Worm (Caenorhabditis elegans) whole organism, mixed stage, embryonic: ENCODE measurements around the gene F36F12.1.

Experiments
- M03D4.4 ChIP-seq: sonication (generic microtip); optimal IDR thresholded peaks from 2 replicates; lab custom pipeline; 2017; ENCODE audit warnings: mild to moderate bottlenecking, missing genetic modification characterization, missing compliant biosample characterization
- bed-3 ChIP-seq: fragments of 200-800 bp; sonication (Bioruptor generic); optimal IDR thresholded peaks from 3 replicates; lab custom pipeline; 2018; ENCODE audit warnings: mild to moderate bottlenecking, missing genetic modification characterization, moderate library complexity, missing compliant biosample characterization
- blmp-1 ChIP-seq: fragments of 150-350 bp; optimal IDR thresholded peaks from 2 replicates; lab custom pipeline; 2014; ENCODE audit warnings: missing biosample characterization, missing genetic modification characterization
- ceh-43 ChIP-seq: fragments of 200-800 bp; sonication (Bioruptor generic); optimal IDR thresholded peaks from 2 replicates; lab custom pipeline; 2018; ENCODE audit warnings: mild to moderate bottlenecking, missing genetic modification characterization, moderate library complexity, missing compliant biosample characterization
- ceh-83 ChIP-seq: fragments of 200-800 bp; sonication (Bioruptor generic); optimal IDR thresholded peaks from 2 replicates; lab custom pipeline; 2018; ENCODE audit warnings: mild to moderate bottlenecking, missing genetic modification characterization, missing compliant biosample characterization
- ces-1 ChIP-seq: fragments of 150-350 bp; optimal IDR thresholded peaks from 2 replicates; lab custom pipeline; 2014; ENCODE audit warnings: missing biosample characterization, missing genetic modification reagents, missing genetic modification characterization
- cnd-1 ChIP-seq: fragments of 200-800 bp; sonication (Bioruptor generic); optimal IDR thresholded peaks from 2 replicates; lab custom pipeline; 2018; ENCODE audit warnings: mild to moderate bottlenecking, missing genetic modification characterization, missing compliant biosample characterization
- drap-1 ChIP-seq: fragments of 200-800 bp; sonication (Bioruptor generic); optimal IDR thresholded peaks from 3 replicates; lab custom pipeline; 2018; ENCODE audit warnings: mild to moderate bottlenecking, missing genetic modification characterization, missing compliant biosample characterization
- elt-1 ChIP-seq: sonication (generic microtip); optimal IDR thresholded peaks from 2 replicates; lab custom pipeline; 2017; ENCODE audit warnings: missing genetic modification characterization, mild to moderate bottlenecking, missing compliant biosample characterization, antibody characterized with exemption, moderate library complexity, borderline replicate concordance; ENCODE audit not compliant: insufficient read depth
- elt-3 ChIP-seq: fragments of 150-350 bp; optimal IDR thresholded peaks from 2 replicates; lab custom pipeline; 2014; ENCODE audit warnings: missing biosample characterization, missing genetic modification characterization
- flh-1 ChIP-seq: fragments of 200-800 bp; sonication (Bioruptor generic); optimal IDR thresholded peaks from 2 replicates; lab custom pipeline; 2018; ENCODE audit warnings: mild to moderate bottlenecking, missing genetic modification characterization, moderate library complexity, missing compliant biosample characterization
- ham-2 ChIP-seq: fragments of 200-800 bp; sonication (Bioruptor generic); optimal IDR thresholded peaks from 2 replicates; lab custom pipeline; 2018; ENCODE audit warnings: mild to moderate bottlenecking, missing genetic modification characterization, missing compliant biosample characterization
- hlh-1 ChIP-seq: fragments of 150-350 bp; optimal IDR thresholded peaks from 2 replicates; lab custom pipeline; 2014; ENCODE audit warnings: missing biosample characterization, missing genetic modification reagents, missing genetic modification characterization
- lin-13 ChIP-seq: fragments of 150-350 bp; optimal IDR thresholded peaks from 2 replicates; lab custom pipeline; 2014; ENCODE audit warnings: missing biosample characterization, missing genetic modification characterization
- lin-32 ChIP-seq: fragments of 200-800 bp; sonication (Bioruptor generic); optimal IDR thresholded peaks from 2 replicates; lab custom pipeline; 2018; ENCODE audit warnings: mild to moderate bottlenecking, missing genetic modification characterization, missing compliant biosample characterization
- lsy-2 ChIP-seq: fragments of 150-350 bp; optimal IDR thresholded peaks from 2 replicates; lab custom pipeline; 2014; ENCODE audit warnings: missing biosample characterization, missing genetic modification characterization
- mab-5 ChIP-seq: fragments of 150-350 bp; optimal IDR thresholded peaks from 2 replicates; lab custom pipeline; 2014; ENCODE audit warnings: missing biosample characterization, missing genetic modification characterization
- mep-1 ChIP-seq: fragments of 150-350 bp; optimal IDR thresholded peaks from 2 replicates; lab custom pipeline; 2017; ENCODE audit warnings: missing biosample characterization, missing genetic modification reagents, missing genetic modification characterization, inconsistent platforms
- mls-2 ChIP-seq: sonication (generic microtip); optimal IDR thresholded peaks from 2 replicates; lab custom pipeline; 2016; ENCODE audit warnings: mild to moderate bottlenecking, missing genetic modification characterization, moderate library complexity, missing compliant biosample characterization
- nhr-12 ChIP-seq: fragments of 150-350 bp; optimal IDR thresholded peaks from 2 replicates; lab custom pipeline; 2014; ENCODE audit warnings: missing biosample characterization, missing genetic modification characterization
- nhr-2 ChIP-seq: fragments of 150-350 bp; optimal IDR thresholded peaks from 2 replicates; lab custom pipeline; 2014; ENCODE audit warnings: missing biosample characterization, missing genetic modification characterization
- nhr-237 ChIP-seq: fragments of 150-350 bp; optimal IDR thresholded peaks from 2 replicates; lab custom pipeline; 2014; ENCODE audit warnings: missing biosample characterization, missing genetic modification characterization
- nhr-28 ChIP-seq: fragments of 150-350 bp; optimal IDR thresholded peaks from 2 replicates; lab custom pipeline; 2014; ENCODE audit warnings: missing biosample characterization, missing genetic modification characterization
- nhr-76 ChIP-seq: sonication (generic microtip); optimal IDR thresholded peaks from 2 replicates; lab custom pipeline; 2017; ENCODE audit warnings: missing biosample characterization, missing genetic modification characterization
- sem-2 ChIP-seq: fragments of 200-800 bp; sonication (Bioruptor generic); optimal IDR thresholded peaks from 2 replicates; lab custom pipeline; 2018; ENCODE audit warnings: mild to moderate bottlenecking, missing genetic modification characterization, missing compliant biosample characterization
- snpc-4 ChIP-seq: fragments of 150-350 bp; optimal IDR thresholded peaks from 2 replicates; lab custom pipeline; 2014; ENCODE audit warnings: missing biosample characterization, missing genetic modification characterization
- sptf-1 ChIP-seq: sonication (generic microtip); optimal IDR thresholded peaks from 2 replicates; lab custom pipeline; 2017; ENCODE audit warnings: mild to moderate bottlenecking, missing genetic modification characterization, moderate library complexity, missing compliant biosample characterization
- tbx-8 ChIP-seq: fragments of 200-800 bp; sonication (Bioruptor generic); optimal IDR thresholded peaks from 2 replicates; lab custom pipeline; 2018; ENCODE audit warnings: mild to moderate bottlenecking, missing genetic modification characterization, moderate library complexity, missing compliant biosample characterization
- unc-120 ChIP-seq: sonication (generic microtip); optimal IDR thresholded peaks from 2 replicates; lab custom pipeline; 2017; ENCODE audit warnings: missing genetic modification characterization, missing compliant biosample characterization; ENCODE audit not compliant: poor library complexity, severe bottlenecking
- unc-39 ChIP-seq: fragments of 150-350 bp; optimal IDR thresholded peaks from 2 replicates; lab custom pipeline; 2014; ENCODE audit warnings: missing biosample characterization, missing genetic modification characterization
- unc-62 ChIP-seq: fragments of 150-350 bp; optimal IDR thresholded peaks from 2 replicates; lab custom pipeline; 2014; ENCODE audit warnings: missing biosample characterization, missing genetic modification reagents, missing genetic modification characterization
- ztf-11 ChIP-seq: fragments of 150-350 bp; optimal IDR thresholded peaks from 2 replicates; lab custom pipeline; 2014; ENCODE audit warnings: missing biosample characterization, missing genetic modification characterization

Gene F36F12.1

ce11 chrV:2054254-2054653 lies 48.8 kb downstream of the F36F12.1 start:
- TF ChIP-seq elt-1, result no peak
- no peak for TF ChIP-seq ztf-11 (tag; lab: Kevin White, UChicago)
- no peak for TF ChIP-seq lin-32 (GFP tag; lab: Kevin White, UChicago)
- no peak for TF ChIP-seq nhr-76 (tag; lab: Kevin White, UChicago)
- TF ChIP-seq nhr-28 (tag; lab: Kevin White, UChicago), result no peak
- TF ChIP-seq nhr-237 (tag; lab: Kevin White, UChicago), result no peak
- TF ChIP-seq tbx-8 (GFP tag; lab: Kevin White, UChicago), result no peak
- TF ChIP-seq cnd-1 (tag; lab: Kevin White, UChicago), result no peak
- no peak for TF ChIP-seq unc-39 (tag; lab: Kevin White, UChicago)
- TF ChIP-seq sem-2 (GFP tag; lab: Kevin White, UChicago), result no peak
- TF ChIP-seq nhr-12 (tag; lab: Kevin White, UChicago), result no peak
- no peak for TF ChIP-seq mls-2 (tag; lab: Kevin White, UChicago)
- no peak for TF ChIP-seq lin-13 (tag; lab: Kevin White, UChicago)
- no peak for TF ChIP-seq unc-62 (GFP tag; lab: Kevin White, UChicago)
- no peak for TF ChIP-seq snpc-4 (tag; lab: Kevin White, UChicago)
- TF ChIP-seq elt-3 (tag; lab: Kevin White, UChicago), result no peak
- TF ChIP-seq unc-120 (tag; lab: Kevin White, UChicago), result no peak
- no peak for TF ChIP-seq flh-1 (GFP tag; lab: Kevin White, UChicago)
- no peak for TF ChIP-seq mab-5 (tag; lab: Kevin White, UChicago)
- no peak for TF ChIP-seq ceh-43
- TF ChIP-seq, all 35 proteins: peak for 0

- TF ChIP-seq hlh-1 (tag; lab: Kevin White, UChicago), result no peak
These were observed 49.5 kb downstream of the F36F12.1 start, which contains the start of gene comt-5 for ce11 chrV:2053509-2053908. Gene comt-5, minus strand, starts transcription at chrV:2053609.

ce11 chrV:2051507-2051906 lies 51.5 kb downstream of the F36F12.1 start, which contains the start of gene Y40B10A.11:
Gene Y40B10A.11, minus strand, starts transcription at chrV:2051607.
- TF ChIP-seq elt-1 (no peak), nhr-2 (tag; lab: Kevin White, UChicago) (no peak), unc-62 (GFP tag; lab: Kevin White, UChicago) (no peak), mep-1 (tag; lab: Kevin White, UChicago) (no peak), snpc-4 (tag; lab: Kevin White, UChicago) (no peak), tbx-8 (GFP tag; lab: Kevin White, UChicago) (no peak), unc-120 (tag; lab: Kevin White, UChicago) (no peak), mab-5 (tag; lab: Kevin White, UChicago) (no peak), sem-2 (GFP tag; lab: Kevin White, UChicago) (no peak)

DNA sequence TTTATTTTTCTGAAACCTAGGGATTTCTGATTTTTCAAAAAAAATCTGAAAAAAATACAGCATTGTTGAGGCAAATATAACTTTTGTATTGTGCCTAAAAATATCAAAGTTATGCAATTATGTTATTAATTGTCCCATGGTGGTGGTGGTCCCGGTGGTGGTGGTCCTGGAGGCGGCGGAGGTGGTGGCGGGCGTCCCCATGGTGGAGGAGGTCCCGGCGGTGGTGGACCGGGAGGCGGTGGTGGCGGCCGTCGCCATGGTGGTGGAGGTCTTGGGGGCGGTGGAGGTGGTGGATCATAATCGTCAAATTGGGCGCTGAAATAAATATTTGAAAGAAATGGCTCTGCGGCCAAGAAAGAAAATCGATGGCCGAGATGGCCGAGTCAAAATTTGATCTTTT lies 52.2 kb downstream of the F36F12.1 start:
- no peak for TF ChIP-seq mab-5 (tag; lab: Kevin White, UChicago)
- no peak for TF ChIP-seq nhr-76 (tag; lab: Kevin White, UChicago)
- TF ChIP-seq snpc-4 (tag; lab: Kevin White, UChicago), result no peak
- TF ChIP-seq ces-1 (GFP tag; lab: Kevin White, UChicago), result no peak
- TF ChIP-seq ham-2 (GFP tag; lab: Kevin White, UChicago), result no peak
- no peak for TF ChIP-seq sem-2 (GFP tag; lab: Kevin White, UChicago)
- TF ChIP-seq tbx-8 (GFP tag; lab: Kevin White, UChicago), result no peak
- TF ChIP-seq lin-32 (GFP tag; lab: Kevin White, UChicago), result no peak
- TF ChIP-seq drap-1 (GFP tag; lab: Kevin White, UChicago), result no peak
- no peak for TF ChIP-seq mep-1 (tag; lab: Kevin White, UChicago)
- TF ChIP-seq ceh-83 (GFP tag; lab: Kevin White, UChicago), result no peak
- TF ChIP-seq mls-2 (tag; lab: Kevin White, UChicago), result no peak
- TF ChIP-seq unc-39 (tag; lab: Kevin White, UChicago), result no peak
- TF ChIP-seq blmp-1 (tag; lab: Kevin White, UChicago), result no peak
- no peak for TF ChIP-seq elt-3 (tag; lab: Kevin White, UChicago)

DNA sequence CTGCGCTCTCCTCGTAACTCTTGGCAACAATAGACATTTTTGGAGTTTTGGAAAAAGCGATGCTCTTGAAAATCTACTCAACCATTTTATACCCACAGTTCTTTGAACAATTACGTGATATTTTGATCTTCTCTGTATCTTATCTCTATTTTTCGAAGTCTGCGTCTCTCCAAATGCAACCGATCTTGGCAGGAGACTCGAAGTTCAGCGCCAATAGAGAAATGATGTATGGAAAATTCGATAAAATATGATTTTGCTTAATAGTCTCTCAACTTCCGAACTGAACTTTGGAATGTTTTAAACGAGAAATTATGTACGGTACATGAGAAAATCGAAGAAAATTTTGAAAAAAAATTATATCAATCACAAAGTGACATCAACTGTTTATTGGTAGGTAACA lies 52.9 kb downstream of the F36F12.1 start, which contains the start of gene comt-4:
Gene comt-4 (minus strand): TSS at position 50 of the 400 bp plus-strand sequence.
- TF ChIP-seq blmp-1 (tag; lab: Kevin White, UChicago) (no peak), ceh-43 (no peak), mep-1 (tag; lab: Kevin White, UChicago) (no peak), nhr-12 (tag; lab: Kevin White, UChicago) (no peak), M03D4.4 (tag; lab: Kevin White, UChicago) (no peak), nhr-237 (tag; lab: Kevin White, UChicago) (no peak), ces-1 (GFP tag; lab: Kevin White, UChicago) (no peak), bed-3 (no peak), unc-39 (tag; lab: Kevin White, UChicago) (no peak), drap-1 (GFP tag; lab: Kevin White, UChicago) (no peak), lin-13 (tag; lab: Kevin White, UChicago) (no peak), nhr-76 (tag; lab: Kevin White, UChicago) (no peak), sptf-1 (tag; lab: Kevin White, UChicago) (no peak), elt-3 (tag; lab: Kevin White, UChicago) (no peak), lsy-2 (tag; lab: Kevin White, UChicago) (no peak), tbx-8 (GFP tag; lab: Kevin White, UChicago) (no peak), ceh-83 (GFP tag; lab: Kevin White, UChicago) (no peak), hlh-1 (tag; lab: Kevin White, UChicago) (no peak), flh-1 (GFP tag; lab: Kevin White, UChicago) (no peak)
- TF ChIP-seq, all 35 proteins: peak for 0
